Fruit fly (Drosophila melanogaster) whole organism, embryonic: ENCODE results near the gene CG9676.
A peak's percentile ranks its signal among the peaks of the same experiment; 100 is the strongest.

Experiments
- C15 ChIP-seq: fragments of 200-800 bp; sonication (Bioruptor generic); IDR thresholded peaks from 3 replicates; pipeline ENCODE4 v1.3.6; 2022; ENCODE audit warnings: missing biosample characterization, missing genetic modification characterization
- CG10959 ChIP-seq: fragments of 200-800 bp; sonication (Bioruptor generic); IDR thresholded peaks from 2 replicates; pipeline ENCODE4 v1.3.6; 2022; ENCODE audit warnings: missing biosample characterization, missing genetic modification characterization
- CG10979 ChIP-seq: fragments of 200-800 bp; sonication (Bioruptor generic); optimal IDR thresholded peaks from 2 replicates; lab custom pipeline; 2018; ENCODE audit warnings: missing biosample characterization, mild to moderate bottlenecking, missing genetic modification characterization, moderate library complexity
- CG11398 ChIP-seq: fragments of 200-800 bp; sonication (Bioruptor generic); optimal IDR thresholded peaks from 2 replicates; lab custom pipeline; 2016; ENCODE audit warnings: missing biosample characterization, missing genetic modification characterization
- CG12391 ChIP-seq: fragments of 200-800 bp; sonication (Bioruptor generic); optimal IDR thresholded peaks from 3 replicates; lab custom pipeline; 2018; ENCODE audit warnings: missing biosample characterization, mild to moderate bottlenecking, missing genetic modification characterization, moderate library complexity
- CG13296 ChIP-seq: fragments of 200-800 bp; sonication (Bioruptor generic); optimal IDR thresholded peaks from 3 replicates; lab custom pipeline; 2018; ENCODE audit warnings: missing biosample characterization, mild to moderate bottlenecking, missing genetic modification characterization
- CG14441 ChIP-seq: fragments of 200-800 bp; sonication (Bioruptor generic); IDR thresholded peaks from 2 replicates; pipeline ENCODE4 v1.3.6; 2022; ENCODE audit warnings: missing biosample characterization, missing genetic modification characterization
- CG14965 ChIP-seq: fragments of 200-800 bp; sonication (Bioruptor generic); optimal IDR thresholded peaks from 2 replicates; lab custom pipeline; 2016; ENCODE audit warnings: missing biosample characterization, missing genetic modification characterization, borderline replicate concordance
- CG15269 ChIP-seq: fragments of 200-800 bp; sonication (Bioruptor generic); optimal IDR thresholded peaks from 2 replicates; lab custom pipeline; 2018; ENCODE audit warnings: missing biosample characterization, mild to moderate bottlenecking, missing genetic modification characterization, moderate library complexity
- CG1602 ChIP-seq: fragments of 200-800 bp; sonication (Bioruptor generic); optimal IDR thresholded peaks from 3 replicates; lab custom pipeline; 2016; ENCODE audit warnings: missing biosample characterization, missing genetic modification characterization
- CG1603 ChIP-seq: fragments of 200-800 bp; sonication (Bioruptor generic); optimal IDR thresholded peaks from 2 replicates; lab custom pipeline; 2019; ENCODE audit warnings: missing biosample characterization, mild to moderate bottlenecking, missing genetic modification characterization, moderate library complexity
- CG16779 ChIP-seq: fragments of 200-800 bp; sonication (Bioruptor generic); IDR thresholded peaks from 2 replicates; pipeline ENCODE4 v1.3.6; 2022; ENCODE audit warnings: missing biosample characterization, missing genetic modification characterization
- CG17568 ChIP-seq: fragments of 200-800 bp; sonication (Bioruptor generic); optimal IDR thresholded peaks from 2 replicates; lab custom pipeline; 2018; ENCODE audit warnings: missing biosample characterization, mild to moderate bottlenecking, missing genetic modification characterization, moderate library complexity
- CG18476 ChIP-seq: fragments of 200-800 bp; sonication (Bioruptor generic); optimal IDR thresholded peaks from 2 replicates; lab custom pipeline; 2016; ENCODE audit warnings: missing biosample characterization, mild to moderate bottlenecking, missing genetic modification characterization
- CG18764 ChIP-seq: fragments of 200-800 bp; sonication (Bioruptor generic); optimal IDR thresholded peaks from 3 replicates; lab custom pipeline; 2016; ENCODE audit warnings: missing biosample characterization, missing genetic modification characterization
- CG32532 ChIP-seq: fragments of 200-800 bp; sonication (Bioruptor generic); IDR thresholded peaks from 2 replicates; pipeline ENCODE4 v1.3.6; 2022; ENCODE audit warnings: missing biosample characterization, missing genetic modification characterization
- CG32767 ChIP-seq: fragments of 200-800 bp; sonication (Bioruptor generic); IDR thresholded peaks from 2 replicates; pipeline ENCODE4 v1.3.6; 2022; ENCODE audit warnings: missing biosample characterization, missing genetic modification characterization
- CG3281 ChIP-seq: fragments of 200-800 bp; sonication (Bioruptor generic); optimal IDR thresholded peaks from 3 replicates; lab custom pipeline; 2017; ENCODE audit warnings: missing biosample characterization, mild to moderate bottlenecking, missing genetic modification characterization
- CG4730 ChIP-seq: fragments of 200-800 bp; sonication (Bioruptor generic); IDR thresholded peaks from 2 replicates; pipeline ENCODE4 v1.3.6; 2022; ENCODE audit warnings: missing biosample characterization, missing genetic modification characterization
- CG5953 ChIP-seq: fragments of 200-800 bp; sonication (Bioruptor generic); IDR thresholded peaks from 2 replicates; pipeline ENCODE4 v1.3.6; 2022; ENCODE audit warnings: missing biosample characterization, missing genetic modification characterization
- CG6254 ChIP-seq: fragments of 200-800 bp; sonication (Bioruptor generic); optimal IDR thresholded peaks from 3 replicates; lab custom pipeline; 2017; ENCODE audit warnings: mild to moderate bottlenecking, missing biosample characterization, missing genetic modification reagents, missing genetic modification characterization
- CG8089 ChIP-seq: fragments of 200-800 bp; sonication (Bioruptor generic); optimal IDR thresholded peaks from 3 replicates; lab custom pipeline; 2016; ENCODE audit warnings: missing biosample characterization, missing genetic modification characterization
- CG8944 ChIP-seq: fragments of 200-800 bp; sonication (Bioruptor generic); optimal IDR thresholded peaks from 3 replicates; lab custom pipeline; 2016; ENCODE audit warnings: missing biosample characterization, missing genetic modification characterization
- CG9215 ChIP-seq: fragments of 200-800 bp; sonication (Bioruptor generic); IDR thresholded peaks from 2 replicates; pipeline ENCODE4 v1.3.6; 2022; ENCODE audit warnings: missing biosample characterization, missing genetic modification characterization
- Doc3 ChIP-seq: fragments of 200-800 bp; sonication (Bioruptor generic); IDR thresholded peaks from 3 replicates; pipeline ENCODE4 v1.3.6; 2022; ENCODE audit warnings: missing biosample characterization, missing genetic modification characterization; ENCODE audit not compliant: partially characterized antibody
- Fer3 ChIP-seq: fragments of 200-800 bp; sonication (Bioruptor generic); optimal IDR thresholded peaks from 2 replicates; lab custom pipeline; 2018; ENCODE audit warnings: missing biosample characterization, mild to moderate bottlenecking, missing genetic modification characterization, moderate library complexity
- HmgZ ChIP-seq: fragments of 200-800 bp; sonication (Bioruptor generic); optimal IDR thresholded peaks from 2 replicates; lab custom pipeline; 2018; ENCODE audit warnings: missing biosample characterization, mild to moderate bottlenecking, missing genetic modification characterization
- Hr3 ChIP-seq: fragments of 200-800 bp; sonication (Bioruptor generic); optimal IDR thresholded peaks from 3 replicates; lab custom pipeline; 2016; ENCODE audit warnings: missing biosample characterization, missing genetic modification characterization
- Lhr ChIP-seq: fragments of 200-800 bp; sonication (Bioruptor generic); optimal IDR thresholded peaks from 3 replicates; lab custom pipeline; 2017; ENCODE audit warnings: mild to moderate bottlenecking, missing biosample characterization, missing genetic modification reagents, missing genetic modification characterization
- Sox102F ChIP-seq: fragments of 200-800 bp; sonication (Bioruptor generic); optimal IDR thresholded peaks from 2 replicates; lab custom pipeline; 2018; ENCODE audit warnings: missing biosample characterization, mild to moderate bottlenecking, missing genetic modification characterization, moderate library complexity
- Ssrp ChIP-seq: fragments of 200-800 bp; sonication (Bioruptor generic); optimal IDR thresholded peaks from 2 replicates; lab custom pipeline; 2018; ENCODE audit warnings: missing biosample characterization, mild to moderate bottlenecking, missing genetic modification characterization, moderate library complexity
- Tbp ChIP-seq: fragments of >200 bp; optimal IDR thresholded peaks from 2 replicates; lab custom pipeline; 2018; ENCODE audit warnings: missing biosample characterization, missing genetic modification characterization
- Trl ChIP-seq, 3 experiments: fragments of >200 bp in 2 of 3; fragments of 200-800 bp in 1 of 3; sonication (Bioruptor generic) in 1 of 3; optimal IDR thresholded peaks; 2 replicates in 1 of 3; 3 replicates in 2 of 3; lab custom pipeline; 2016 to 2017; ENCODE audit warnings: missing biosample characterization in 1 of 3, missing genetic modification characterization in 1 of 3
- Vsx1 ChIP-seq: fragments of 200-800 bp; sonication (Bioruptor generic); optimal IDR thresholded peaks from 2 replicates; lab custom pipeline; 2017; ENCODE audit warnings: missing biosample characterization, mild to moderate bottlenecking, missing genetic modification characterization, missing genetic modification reagents
- YL-1 ChIP-seq: fragments of 200-800 bp; sonication (Bioruptor generic); optimal IDR thresholded peaks from 3 replicates; lab custom pipeline; 2017; ENCODE audit warnings: missing biosample characterization, mild to moderate bottlenecking, missing genetic modification characterization
- aop ChIP-seq: fragments of 200-800 bp; sonication (Bioruptor generic); IDR thresholded peaks from 2 replicates; pipeline ENCODE4 v1.3.6; 2022; ENCODE audit warnings: missing biosample characterization, missing genetic modification characterization
- bcd ChIP-seq: fragments of 200-800 bp; sonication (Bioruptor generic); optimal IDR thresholded peaks from 2 replicates; lab custom pipeline; 2017; ENCODE audit warnings: missing biosample characterization, mild to moderate bottlenecking, missing genetic modification characterization
- dm ChIP-seq: fragments of 200-800 bp; sonication (Bioruptor generic); optimal IDR thresholded peaks from 3 replicates; lab custom pipeline; 2016; ENCODE audit warnings: missing biosample characterization, missing genetic modification characterization
- fd96Cb ChIP-seq: fragments of 200-800 bp; sonication (Bioruptor generic); optimal IDR thresholded peaks from 2 replicates; lab custom pipeline; 2018; ENCODE audit warnings: missing biosample characterization, mild to moderate bottlenecking, missing genetic modification characterization, moderate library complexity
- h ChIP-seq: fragments of >200 bp; optimal IDR thresholded peaks from 2 replicates; lab custom pipeline; 2017
- her ChIP-seq: fragments of 200-800 bp; sonication (Bioruptor generic); optimal IDR thresholded peaks from 2 replicates; lab custom pipeline; 2016; ENCODE audit warnings: missing biosample characterization, missing genetic modification characterization
- mld ChIP-seq: fragments of 200-800 bp; sonication (Bioruptor generic); IDR thresholded peaks from 3 replicates; pipeline ENCODE4 v1.3.6; 2022; ENCODE audit warnings: missing biosample characterization, missing genetic modification characterization; ENCODE audit not compliant: partially characterized antibody
- otp ChIP-seq: fragments of 200-800 bp; sonication (Bioruptor generic); IDR thresholded peaks from 3 replicates; pipeline ENCODE4, ENCODE4 v1.3.6; 2022; ENCODE audit warnings: missing biosample characterization, missing genetic modification characterization
- pita ChIP-seq: fragments of 200-800 bp; sonication (Bioruptor generic); optimal IDR thresholded peaks from 2 replicates; lab custom pipeline; 2017; ENCODE audit warnings: missing biosample characterization, mild to moderate bottlenecking, missing genetic modification characterization
- pzg ChIP-seq: fragments of 200-800 bp; sonication (Bioruptor generic); optimal IDR thresholded peaks from 3 replicates; lab custom pipeline; 2018; ENCODE audit warnings: missing biosample characterization, mild to moderate bottlenecking, missing genetic modification characterization, moderate library complexity
- row ChIP-seq: fragments of 200-800 bp; sonication (Bioruptor generic); IDR thresholded peaks from 3 replicates; pipeline ENCODE4 v1.3.6; 2022; ENCODE audit warnings: missing biosample characterization, missing genetic modification characterization
- run ChIP-seq: fragments of 200-800 bp; sonication (Bioruptor generic); optimal IDR thresholded peaks from 3 replicates; lab custom pipeline; 2018; ENCODE audit warnings: missing biosample characterization, mild to moderate bottlenecking, missing genetic modification characterization
- salm ChIP-seq: fragments of 200-800 bp; sonication (Bioruptor generic); optimal IDR thresholded peaks from 2 replicates; lab custom pipeline; 2018; ENCODE audit warnings: missing biosample characterization, mild to moderate bottlenecking, missing genetic modification characterization
- sens-2 ChIP-seq: fragments of 200-800 bp; sonication (Bioruptor generic); IDR thresholded peaks from 2 replicates; pipeline ENCODE4 v1.3.6; 2022; ENCODE audit warnings: missing biosample characterization, missing genetic modification characterization
- tap ChIP-seq: fragments of 200-800 bp; optimal IDR thresholded peaks from 3 replicates; lab custom pipeline; 2019; ENCODE audit warnings: missing biosample characterization, mild to moderate bottlenecking, missing genetic modification characterization, moderate library complexity
- trh ChIP-seq: fragments of 200-800 bp; sonication (Bioruptor generic); optimal IDR thresholded peaks from 2 replicates; lab custom pipeline; 2016; ENCODE audit warnings: missing biosample characterization, missing genetic modification characterization

CG9676 gene

dm6 chrX:16691440-16691839, 8.5 kb downstream of the CG9676 start (continued):
- TF ChIP-seq Lhr (GFP tag; lab: Kevin White, UChicago) = peak; percentile 66
- peak; percentile 80 for TF ChIP-seq aop (GFP tag; lab: Robert Waterston, UW)
- peak; percentile 65; the same call in 1 of the 2 replicates for TF ChIP-seq CG32767 (GFP tag; lab: Robert Waterston, UW)
- TF ChIP-seq fd96Cb (tag; lab: Kevin White, UChicago) = peak; percentile 89
- TF ChIP-seq CG8944 (GFP tag; lab: Kevin White, UChicago) = peak; percentile 84
- peak; percentile 89 for TF ChIP-seq CG14441 (GFP tag; lab: Robert Waterston, UW)
- peak; percentile 85 for TF ChIP-seq CG32532 (GFP tag; lab: Robert Waterston, UW)
- TF ChIP-seq Trl (optimal IDR thresholded peaks at IDR 0.05; lab: Kevin White, UChicago) = no peak
- peak; percentile 90 for TF ChIP-seq Trl (GFP tag; optimal IDR thresholded peaks at IDR 0.05; lab: Kevin White, UChicago)
- TF ChIP-seq HmgZ (tag; lab: Kevin White, UChicago) = peak; percentile 69
- peak; percentile 74 for TF ChIP-seq CG8089
- peak; percentile 94 for TF ChIP-seq CG1603 (tag; lab: Kevin White, UChicago)
- peak; percentile 67; the same call in 1 of the 2 replicates for TF ChIP-seq CG16779 (GFP tag; lab: Robert Waterston, UW)
- TF ChIP-seq Hr3 = peak; percentile 78
- peak; percentile 86 for TF ChIP-seq Ssrp (tag; lab: Kevin White, UChicago)
- peak; percentile 87 for TF ChIP-seq otp (GFP tag; lab: Robert Waterston, UW)
- peak; percentile 81 for TF ChIP-seq CG18764
- TF ChIP-seq run (tag; lab: Kevin White, UChicago) = peak; percentile 65
- TF ChIP-seq CG3281 (GFP tag; lab: Kevin White, UChicago) = peak; percentile 52
- TF ChIP-seq CG11398 (GFP tag; lab: Kevin White, UChicago) = peak; percentile 84
- peak; percentile 87 for TF ChIP-seq CG12391
- peak; percentile 86 for TF ChIP-seq CG6254 (GFP tag; lab: Kevin White, UChicago)
- peak; percentile 58 for TF ChIP-seq trh (GFP tag; lab: Kevin White, UChicago)
- peak; percentile 69 for TF ChIP-seq Fer3 (tag; lab: Kevin White, UChicago)
- no peak for TF ChIP-seq pzg (GFP tag; lab: Kevin White, UChicago)
- peak; percentile 69 for TF ChIP-seq CG18476 (GFP tag; lab: Kevin White, UChicago)
- peak; percentile 79 for TF ChIP-seq CG17568 (GFP tag; lab: Kevin White, UChicago)
- TF ChIP-seq sens-2 (GFP tag; lab: Robert Waterston, UW) = peak; percentile 93
- TF ChIP-seq CG14965 (GFP tag; lab: Kevin White, UChicago) = peak; percentile 28
- peak; percentile 77 for TF ChIP-seq her (GFP tag; lab: Kevin White, UChicago)
- no peak for TF ChIP-seq h (lab: Kevin White, UChicago)
- peak; percentile 53; the same call in 1 of the 3 replicates for TF ChIP-seq C15 (GFP tag; lab: Robert Waterston, UW)
- TF ChIP-seq Sox102F (GFP tag; lab: Kevin White, UChicago) = peak; percentile 93
- TF ChIP-seq YL-1 (GFP tag; lab: Kevin White, UChicago) = peak; percentile 1
- TF ChIP-seq bcd (GFP tag; lab: Kevin White, UChicago) = peak; percentile 78
- peak; percentile 60 for TF ChIP-seq Vsx1 (GFP tag; lab: Kevin White, UChicago)
- peak; percentile 68 for TF ChIP-seq CG4730 (GFP tag; lab: Robert Waterston, UW)
- TF ChIP-seq Doc3 (GFP tag; lab: Robert Waterston, UW) = no peak
- TF ChIP-seq CG1602 = peak; percentile 76
- peak; percentile 75 for TF ChIP-seq CG10959
- TF ChIP-seq salm (tag; lab: Kevin White, UChicago) = peak; percentile 80
- no peak for TF ChIP-seq pita (GFP tag; lab: Kevin White, UChicago)
- peak; percentile 82 for TF ChIP-seq CG15269 (tag; lab: Kevin White, UChicago)
- peak; percentile 87 for TF ChIP-seq CG10979 (tag; lab: Kevin White, UChicago)
- TF ChIP-seq Tbp (GFP tag; lab: Kevin White, UChicago) = no peak
- peak; percentile 61 for TF ChIP-seq CG13296 (GFP tag; lab: Kevin White, UChicago)
- peak; percentile 88 for TF ChIP-seq row (GFP tag; lab: Robert Waterston, UW)
- no peak for TF ChIP-seq mld
- TF ChIP-seq CG5953 (GFP tag; lab: Robert Waterston, UW) = peak; percentile 82
- peak; percentile 36 for TF ChIP-seq dm (GFP tag; lab: Kevin White, UChicago)
- peak; percentile 88 for TF ChIP-seq tap (tag; lab: Kevin White, UChicago)
- peak; percentile 65 for TF ChIP-seq CG9215
